Worm (Caenorhabditis elegans): ENCODE data around the gene nlp-50.

DNA sequence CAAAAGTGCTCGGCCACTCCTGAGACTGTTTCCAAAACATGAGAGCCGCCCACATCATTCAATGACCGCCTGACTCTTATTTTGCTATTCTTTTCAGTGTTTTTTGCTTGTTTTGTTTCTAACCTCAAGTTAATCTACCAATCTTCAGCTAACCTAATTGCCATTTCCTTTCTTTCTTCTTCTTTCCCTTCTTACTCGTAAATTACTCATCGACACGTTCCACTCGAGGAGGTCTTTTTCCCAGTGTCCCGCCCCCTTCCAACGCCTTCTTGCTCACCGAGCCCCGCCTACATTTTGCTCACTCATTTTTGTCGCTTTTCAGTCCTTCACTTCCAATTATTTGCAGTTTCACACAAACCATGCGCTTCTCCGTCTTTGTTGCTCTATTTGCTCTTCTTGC, at the start of gene nlp-50:
- TF ChIP-seq ama-1 (optimal IDR thresholded peaks at IDR 0.05), result no peak
- TF ChIP-seq nhr-12 (tag; optimal IDR thresholded peaks at IDR 0.05), result no peak
- no peak for TF ChIP-seq lin-11 (tag; optimal IDR thresholded peaks at IDR 0.05)
- TF ChIP-seq mdl-1 (tag; optimal IDR thresholded peaks at IDR 0.05), result no peak
- no peak for TF ChIP-seq elt-3 (tag; optimal IDR thresholded peaks at IDR 0.05)
- TF ChIP-seq lin-13 (GFP tag; optimal IDR thresholded peaks at IDR 0.05), result no peak
- no peak for TF ChIP-seq unc-55 (GFP tag; optimal IDR thresholded peaks at IDR 0.05)
- no peak for TF ChIP-seq ZK546.5 (tag; optimal IDR thresholded peaks at IDR 0.05)
- TF ChIP-seq nhr-237 (tag; optimal IDR thresholded peaks at IDR 0.05), result no peak
- TF ChIP-seq unc-62 (GFP tag; optimal IDR thresholded peaks at IDR 0.05), result no peak

Data from whole organism, L2 larva.